Fruit fly (Drosophila melanogaster) whole organism, embryonic: Measurements from ENCODE around the gene fan.

ENCODE experiments used
- Bteb2 ChIP-seq: fragments of 200-800 bp; sonication (Bioruptor generic); optimal IDR thresholded peaks from 2 replicates; lab custom pipeline; 2016; ENCODE audit warnings: missing biosample characterization, missing genetic modification characterization
- C15 ChIP-seq: fragments of 200-800 bp; sonication (Bioruptor generic); IDR thresholded peaks from 3 replicates; pipeline ENCODE4 v1.3.6; 2022; ENCODE audit warnings: missing biosample characterization, missing genetic modification characterization
- CG13894 ChIP-seq: fragments of 200-800 bp; sonication (Bioruptor generic); optimal IDR thresholded peaks from 3 replicates; lab custom pipeline; 2018; ENCODE audit warnings: missing biosample characterization, mild to moderate bottlenecking, missing genetic modification characterization, moderate library complexity
- CG14860 ChIP-seq: fragments of 200-800 bp; sonication (Bioruptor generic); IDR thresholded peaks from 3 replicates; pipeline ENCODE4 v1.3.6; 2022; ENCODE audit warnings: missing biosample characterization, missing genetic modification characterization; ENCODE audit not compliant: partially characterized antibody
- CG14965 ChIP-seq: fragments of 200-800 bp; sonication (Bioruptor generic); optimal IDR thresholded peaks from 2 replicates; lab custom pipeline; 2016; ENCODE audit warnings: missing biosample characterization, missing genetic modification characterization, borderline replicate concordance
- CG15479 ChIP-seq: fragments of 200-800 bp; sonication (Bioruptor generic); optimal IDR thresholded peaks from 3 replicates; lab custom pipeline; 2019; ENCODE audit warnings: missing biosample characterization, mild to moderate bottlenecking, missing genetic modification characterization, moderate library complexity
- CG1602 ChIP-seq: fragments of 200-800 bp; sonication (Bioruptor generic); optimal IDR thresholded peaks from 3 replicates; lab custom pipeline; 2016; ENCODE audit warnings: missing biosample characterization, missing genetic modification characterization
- CG17802 ChIP-seq: fragments of 200-800 bp; sonication (Bioruptor generic); optimal IDR thresholded peaks from 2 replicates; lab custom pipeline; 2018; ENCODE audit warnings: missing biosample characterization, mild to moderate bottlenecking, missing genetic modification characterization, moderate library complexity
- CG17829 ChIP-seq: fragments of 200-800 bp; optimal IDR thresholded peaks from 2 replicates; lab custom pipeline; 2019; ENCODE audit warnings: missing biosample characterization, mild to moderate bottlenecking, missing genetic modification characterization, moderate library complexity
- CG17912 ChIP-seq: fragments of 200-800 bp; sonication (Bioruptor generic); optimal IDR thresholded peaks from 2 replicates; lab custom pipeline; 2018; ENCODE audit warnings: missing biosample characterization, mild to moderate bottlenecking, missing genetic modification characterization
- CG18262 ChIP-seq: fragments of 200-800 bp; optimal IDR thresholded peaks from 3 replicates; lab custom pipeline; 2019; ENCODE audit warnings: missing biosample characterization, mild to moderate bottlenecking, missing genetic modification characterization, moderate library complexity
- CG2889 ChIP-seq: fragments of 200-800 bp; sonication (Bioruptor generic); IDR thresholded peaks from 3 replicates; pipeline ENCODE4 v1.3.6; 2022; ENCODE audit warnings: missing biosample characterization, missing genetic modification characterization
- CG4820 ChIP-seq: fragments of 200-800 bp; sonication (Bioruptor generic); optimal IDR thresholded peaks from 3 replicates; lab custom pipeline; 2016; ENCODE audit warnings: missing biosample characterization, missing genetic modification characterization
- CG5953 ChIP-seq: fragments of 200-800 bp; sonication (Bioruptor generic); IDR thresholded peaks from 2 replicates; pipeline ENCODE4 v1.3.6; 2022; ENCODE audit warnings: missing biosample characterization, missing genetic modification characterization
- CG7786 ChIP-seq: fragments of 200-800 bp; sonication (Bioruptor generic); optimal IDR thresholded peaks from 2 replicates; lab custom pipeline; 2016; ENCODE audit warnings: missing biosample characterization, missing genetic modification characterization
- CG8924 ChIP-seq: fragments of 200-800 bp; optimal IDR thresholded peaks from 3 replicates; lab custom pipeline; 2019; ENCODE audit warnings: missing biosample characterization, mild to moderate bottlenecking, missing genetic modification characterization, moderate library complexity
- Dip2 ChIP-seq: fragments of 200-800 bp; sonication (Bioruptor generic); IDR thresholded peaks from 2 replicates; pipeline ENCODE4 v1.3.6; 2022; ENCODE audit warnings: missing biosample characterization, missing genetic modification characterization
- Dp ChIP-seq: fragments of 200-800 bp; sonication (Bioruptor generic); optimal IDR thresholded peaks from 2 replicates; lab custom pipeline; 2018; ENCODE audit warnings: missing biosample characterization, mild to moderate bottlenecking, missing genetic modification characterization, moderate library complexity
- Ets97D ChIP-seq: fragments of 200-800 bp; sonication (Bioruptor generic); optimal IDR thresholded peaks from 3 replicates; lab custom pipeline; 2016; ENCODE audit warnings: missing biosample characterization, missing genetic modification characterization
- Fer3 ChIP-seq: fragments of 200-800 bp; sonication (Bioruptor generic); optimal IDR thresholded peaks from 2 replicates; lab custom pipeline; 2018; ENCODE audit warnings: missing biosample characterization, mild to moderate bottlenecking, missing genetic modification characterization, moderate library complexity
- H15 ChIP-seq: fragments of 200-800 bp; sonication (Bioruptor generic); IDR thresholded peaks from 3 replicates; pipeline ENCODE4 v1.3.6; 2022; ENCODE audit warnings: missing biosample characterization, missing genetic modification characterization
- HLH3B ChIP-seq: fragments of 200-800 bp; sonication (Bioruptor generic); IDR thresholded peaks from 2 replicates; pipeline ENCODE4 v1.3.6; 2022; ENCODE audit warnings: missing biosample characterization, missing genetic modification characterization
- Lim3 ChIP-seq: fragments of 200-800 bp; sonication (Bioruptor generic); IDR thresholded peaks from 2 replicates; pipeline ENCODE4 v1.3.6; 2022; ENCODE audit warnings: missing biosample characterization, missing genetic modification characterization
- Mad ChIP-seq: fragments of 200-800 bp; sonication (Bioruptor generic); optimal IDR thresholded peaks from 2 replicates; lab custom pipeline; 2016; ENCODE audit warnings: missing biosample characterization, missing genetic modification characterization
- Max ChIP-seq: fragments of 200-800 bp; sonication (Bioruptor generic); optimal IDR thresholded peaks from 2 replicates; lab custom pipeline; 2016; ENCODE audit warnings: missing biosample characterization, mild to moderate bottlenecking, missing genetic modification characterization
- Sox102F ChIP-seq: fragments of 200-800 bp; sonication (Bioruptor generic); optimal IDR thresholded peaks from 2 replicates; lab custom pipeline; 2018; ENCODE audit warnings: missing biosample characterization, mild to moderate bottlenecking, missing genetic modification characterization, moderate library complexity
- al ChIP-seq: fragments of 200-800 bp; sonication (Bioruptor generic); IDR thresholded peaks from 2 replicates; pipeline ENCODE4 v1.3.6; 2022; ENCODE audit warnings: missing biosample characterization, missing genetic modification characterization
- aop ChIP-seq: fragments of 200-800 bp; sonication (Bioruptor generic); IDR thresholded peaks from 2 replicates; pipeline ENCODE4 v1.3.6; 2022; ENCODE audit warnings: missing biosample characterization, missing genetic modification characterization
- bowl ChIP-seq: fragments of 200-800 bp; sonication (Bioruptor generic); IDR thresholded peaks from 2 replicates; pipeline ENCODE4 v1.3.6; 2022; ENCODE audit warnings: missing biosample characterization, missing genetic modification characterization
- br ChIP-seq: fragments of >200 bp; optimal IDR thresholded peaks from 2 replicates; lab custom pipeline; 2017
- bsh ChIP-seq, 2 experiments: fragments of 200-800 bp; sonication (Bioruptor generic); optimal IDR thresholded peaks; 2 replicates each; lab custom pipeline; 2017 to 2018; ENCODE audit warnings: mild to moderate bottlenecking in 2 of 2, missing biosample characterization in 2 of 2, missing genetic modification characterization in 2 of 2, moderate library complexity in 1 of 2
- caup ChIP-seq: fragments of 200-800 bp; sonication (Bioruptor generic); optimal IDR thresholded peaks from 3 replicates; lab custom pipeline; 2017; ENCODE audit warnings: missing biosample characterization, mild to moderate bottlenecking, missing genetic modification characterization, moderate library complexity; ENCODE audit not compliant: severe bottlenecking
- ci ChIP-seq: fragments of 200-800 bp; sonication (Bioruptor generic); IDR thresholded peaks from 3 replicates; pipeline ENCODE4 v1.3.6; 2022; ENCODE audit warnings: missing biosample characterization, missing genetic modification characterization
- dati ChIP-seq: fragments of 200-800 bp; sonication (Bioruptor generic); IDR thresholded peaks from 2 replicates; pipeline ENCODE4 v1.3.6; 2022; ENCODE audit warnings: missing biosample characterization, missing genetic modification characterization
- dmrt11E ChIP-seq: fragments of 200-800 bp; sonication (Bioruptor generic); optimal IDR thresholded peaks from 3 replicates; lab custom pipeline; 2018; ENCODE audit warnings: missing biosample characterization, mild to moderate bottlenecking, missing genetic modification characterization, moderate library complexity
- dpn ChIP-seq, 2 experiments: fragments of 200-800 bp; sonication (Bioruptor generic); optimal IDR thresholded peaks; 3 replicates each; lab custom pipeline; 2016; ENCODE audit warnings: missing biosample characterization in 2 of 2, missing genetic modification characterization in 2 of 2
- ems ChIP-seq: fragments of 200-800 bp; sonication (Bioruptor generic); optimal IDR thresholded peaks from 3 replicates; lab custom pipeline; 2016; ENCODE audit warnings: missing biosample characterization, missing genetic modification characterization
- ken ChIP-seq: fragments of 200-800 bp; sonication (Bioruptor generic); IDR thresholded peaks from 3 replicates; pipeline ENCODE4 v1.3.6; 2022; ENCODE audit warnings: missing biosample characterization, missing genetic modification characterization
- klu ChIP-seq: fragments of 200-800 bp; sonication (Bioruptor generic); IDR thresholded peaks from 2 replicates; pipeline ENCODE4 v1.3.6; 2022; ENCODE audit warnings: missing biosample characterization, missing genetic modification characterization
- lov ChIP-seq, 2 experiments: fragments of 200-800 bp in 1 of 2; fragments of >200 bp in 1 of 2; sonication (Bioruptor generic) in 1 of 2; IDR thresholded peaks in 1 of 2; optimal IDR thresholded peaks in 1 of 2; 2 replicates in 1 of 2; 3 replicates in 1 of 2; pipeline versions ENCODE4 v1.3.6 to Lab custom; 2017 to 2022; ENCODE audit warnings: missing biosample characterization in 1 of 2, missing genetic modification characterization in 1 of 2
- oc ChIP-seq: fragments of 200-800 bp; sonication (Bioruptor generic); optimal IDR thresholded peaks from 2 replicates; lab custom pipeline; 2018; ENCODE audit warnings: missing biosample characterization, mild to moderate bottlenecking, missing genetic modification characterization, moderate library complexity
- pan ChIP-seq, 4 experiments: fragments of >200 bp in 3 of 4; fragments of 200-800 bp in 1 of 4; sonication (Bioruptor generic) in 1 of 4; optimal IDR thresholded peaks in 3 of 4; IDR thresholded peaks in 1 of 4; 2 replicates each; pipeline versions ENCODE4 v1.3.6 to Lab custom; 2017 to 2022; ENCODE audit warnings: missing biosample characterization in 2 of 4, missing genetic modification characterization in 2 of 4, mixed read lengths in 1 of 4
- ro ChIP-seq: fragments of 200-800 bp; sonication (Bioruptor generic); IDR thresholded peaks from 2 replicates; pipeline ENCODE4 v1.3.6; 2022; ENCODE audit warnings: missing biosample characterization, missing genetic modification characterization
- sens ChIP-seq: fragments of 200-800 bp; sonication (Bioruptor generic); peaks from one replicate; lab custom pipeline; 2016; ENCODE audit warnings: missing biosample characterization, missing genetic modification characterization
- sob ChIP-seq: fragments of 200-800 bp; sonication (Bioruptor generic); IDR thresholded peaks from 2 replicates; pipeline ENCODE4 v1.3.6; 2022; ENCODE audit warnings: missing biosample characterization, missing genetic modification characterization
- stwl ChIP-seq: fragments of 200-800 bp; sonication (Bioruptor generic); optimal IDR thresholded peaks from 3 replicates; lab custom pipeline; 2018; ENCODE audit warnings: missing biosample characterization, mild to moderate bottlenecking, missing genetic modification characterization, moderate library complexity
- tap ChIP-seq: fragments of 200-800 bp; optimal IDR thresholded peaks from 3 replicates; lab custom pipeline; 2019; ENCODE audit warnings: missing biosample characterization, mild to moderate bottlenecking, missing genetic modification characterization, moderate library complexity
- tin ChIP-seq: fragments of 200-800 bp; sonication (Bioruptor generic); optimal IDR thresholded peaks from 3 replicates; lab custom pipeline; 2016; ENCODE audit warnings: missing biosample characterization, missing genetic modification characterization
- toy ChIP-seq: fragments of 200-800 bp; sonication (Bioruptor generic); IDR thresholded peaks from 2 replicates; pipeline ENCODE4 v1.3.6; 2022; ENCODE audit warnings: missing biosample characterization, missing genetic modification characterization
- tup ChIP-seq: fragments of 200-800 bp; sonication (Bioruptor generic); optimal IDR thresholded peaks from 2 replicates; lab custom pipeline; 2016; ENCODE audit warnings: missing biosample characterization, mild to moderate bottlenecking, missing genetic modification characterization, moderate library complexity

The fan gene

dm6 chr3L:8127712-8128210, 18.8 kb downstream of the fan start, which contains the start of the genes Cds and Uba2 (continued):
- TF ChIP-seq bsh (GFP tag; optimal IDR thresholded peaks at IDR 0.05; lab: Kevin White, UChicago) (peak in 1 of 2 experiments; percentile 91), sens (GFP tag; lab: Kevin White, UChicago) (peak; percentile 96), ro (GFP tag; lab: Robert Waterston, UW) (peak; percentile 65), dpn (GFP tag; optimal IDR thresholded peaks at IDR 0.05; lab: Kevin White, UChicago) (peak; percentile 81 to 96), lov (optimal IDR thresholded peaks at IDR 0.05; lab: Kevin White, UChicago) (no peak), lov (GFP tag; IDR thresholded peaks at IDR 0.05; lab: Robert Waterston, UW) (peak; percentile 77), bowl (GFP tag; lab: Robert Waterston, UW) (no peak), dati (peak; percentile 59), Ets97D (GFP tag; lab: Kevin White, UChicago) (peak; percentile 77), Mad (GFP tag; lab: Kevin White, UChicago) (peak; percentile 83), pan (optimal IDR thresholded peaks at IDR 0.05; lab: Kevin White, UChicago) (no peak), pan (GFP tag; optimal IDR thresholded peaks at IDR 0.05 in 1 of 2, IDR thresholded peaks at IDR 0.05 in 1 of 2) (peak in 1 of 2 experiments; percentile 91), Dip2 (GFP tag; lab: Robert Waterston, UW) (no peak), ken (peak; percentile 90), CG17829 (tag; lab: Kevin White, UChicago) (peak; percentile 94), CG4820 (peak; percentile 88), tup (GFP tag; lab: Kevin White, UChicago) (peak; percentile 81), Sox102F (GFP tag; lab: Kevin White, UChicago) (peak; percentile 94), Dp (peak; percentile 38), CG14965 (GFP tag; lab: Kevin White, UChicago) (peak; percentile 3), tap (tag; lab: Kevin White, UChicago) (peak; percentile 89), Bteb2 (GFP tag; lab: Kevin White, UChicago) (peak; percentile 71), stwl (tag; lab: Kevin White, UChicago) (peak; percentile 91), CG18262 (tag; lab: Kevin White, UChicago) (peak; percentile 86), Lim3 (GFP tag; lab: Robert Waterston, UW) (no peak), CG7786 (GFP tag; lab: Kevin White, UChicago) (peak; percentile 66), sob (GFP tag; lab: Robert Waterston, UW) (peak; percentile 96), CG14860 (GFP tag; lab: Robert Waterston, UW) (no peak), CG17912 (GFP tag; lab: Kevin White, UChicago) (peak; percentile 83), tin (GFP tag; lab: Kevin White, UChicago) (peak; percentile 94), br (lab: Kevin White, UChicago) (no peak), CG13894 (tag; lab: Kevin White, UChicago) (peak; percentile 95), HLH3B (GFP tag; lab: Robert Waterston, UW) (peak; percentile 86), CG1602 (GFP tag; lab: Kevin White, UChicago) (peak; percentile 90), CG2889 (GFP tag; lab: Robert Waterston, UW) (peak; percentile 81), ems (GFP tag; lab: Kevin White, UChicago) (peak; percentile 84), aop (GFP tag; lab: Robert Waterston, UW) (no peak), Max (GFP tag; lab: Kevin White, UChicago) (peak; percentile 83), CG15479 (no peak), H15 (peak; percentile 78; the same call in 2 of the 3 replicates), ci (GFP tag; lab: Robert Waterston, UW) (peak; percentile 90), C15 (GFP tag; lab: Robert Waterston, UW) (peak; percentile 86), CG8924 (peak; percentile 92), klu (peak; percentile 88), toy (GFP tag; lab: Robert Waterston, UW) (no peak; the same call in none of the 2 replicates), Fer3 (tag; lab: Kevin White, UChicago) (peak; percentile 94), caup (GFP tag; lab: Kevin White, UChicago) (peak; percentile 95), al (peak; percentile 94), dmrt11E (tag; lab: Kevin White, UChicago) (peak; percentile 84), CG5953 (GFP tag; lab: Robert Waterston, UW) (no peak; the same call in 1 of the 2 replicates), CG17802 (tag; lab: Kevin White, UChicago) (peak; percentile 51), oc (tag; lab: Kevin White, UChicago) (peak; percentile 85)
